Fruit fly (Drosophila melanogaster) Kc167 (cell line): ENCODE data around the gene CG42637.

Experiments
- Sin3A ChIP-seq: fragments of >200 bp; optimal IDR thresholded peaks from 2 replicates; lab custom pipeline; 2018; ENCODE audit warnings: missing external identifiers
- h ChIP-seq: fragments of >200 bp; optimal IDR thresholded peaks from 3 replicates; lab custom pipeline; 2018; ENCODE audit warnings: missing external identifiers
- insv ChIP-seq: fragments of >200 bp; optimal IDR thresholded peaks from 3 replicates; lab custom pipeline; 2018; ENCODE audit warnings: missing external identifiers
- ttk ChIP-seq: sonication (Bioruptor generic); optimal IDR thresholded peaks from 2 replicates; lab custom pipeline; 2017; ENCODE audit warnings: missing external identifiers

- TF ChIP-seq h (lab: Kevin White, UChicago) = no peak
- no peak for TF ChIP-seq insv (lab: Kevin White, UChicago)
- TF ChIP-seq ttk (lab: Kevin White, UChicago) = no peak
- TF ChIP-seq Sin3A (lab: Kevin White, UChicago) = no peak
These were observed 117.3 kb downstream of the CG42637 start for dm6 chr3L:19676050-19676449.
